Fruit fly (Drosophila melanogaster): Measurements from ENCODE around the gene DIP-gamma.
A peak's percentile ranks its signal among the peaks of the same experiment; 100 is the strongest.

DIP-gamma gene

DNA sequence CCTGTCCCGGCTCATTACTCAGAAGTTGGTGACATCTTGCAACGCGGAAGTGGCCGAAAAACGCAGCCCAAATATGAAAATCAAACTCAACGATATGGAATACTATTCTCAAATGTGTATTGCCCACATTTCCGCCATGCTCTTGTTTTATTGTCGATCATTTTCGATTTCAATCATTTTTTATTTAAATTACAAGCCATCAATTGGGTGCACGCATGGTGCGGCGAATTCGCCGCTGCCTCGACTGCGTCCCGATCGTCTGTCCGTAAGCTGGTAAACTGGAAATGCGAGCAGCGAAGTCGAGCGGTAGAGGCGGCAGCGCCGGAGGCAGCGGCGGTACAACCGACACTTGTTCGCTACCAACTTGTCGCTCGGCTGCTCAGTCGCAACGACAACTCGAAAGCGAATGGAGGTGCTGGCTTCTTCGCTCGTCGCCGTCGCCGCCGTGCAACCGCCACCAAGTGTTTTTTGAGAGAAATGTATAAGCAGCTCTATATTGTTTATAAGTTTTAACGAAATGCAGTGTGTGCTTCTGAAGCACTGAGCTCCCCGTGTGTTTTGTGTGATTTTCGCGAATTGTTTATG lies 78.6 kb downstream of the DIP-gamma start (continued):
- TF ChIP-seq Med (GFP tag) (peak; percentile 74), Tbp (GFP tag; optimal IDR thresholded peaks at IDR 0.05) (no peak), ci (GFP tag; IDR thresholded peaks at IDR 0.05) (peak; percentile 53; the same call in 2 of the 3 replicates), Deaf1 (tag; optimal IDR thresholded peaks at IDR 0.05) (peak; percentile 80), Opbp (GFP tag; IDR thresholded peaks at IDR 0.05; ENCODE audit: partially characterized antibody) (no peak), CG17361 (GFP tag; IDR thresholded peaks at IDR 0.05) (no peak), Bgb (GFP tag; IDR thresholded peaks at IDR 0.05; ENCODE audit: partially characterized antibody) (peak; percentile 27; the same call in 1 of the 2 replicates), Atf6 (GFP tag; IDR thresholded peaks at IDR 0.05) (peak; percentile 21; the same call in 1 of the 2 replicates), unc-4 (GFP tag; IDR thresholded peaks at IDR 0.05; ENCODE audit: partially characterized antibody) (0 out of 2 replicates have a peak, but pooled peaks have one; percentile 24), CG16815 (GFP tag; optimal IDR thresholded peaks at IDR 0.05) (no peak), pros (GFP tag; optimal IDR thresholded peaks at IDR 0.05) (no peak), CG12769 (tag; optimal IDR thresholded peaks at IDR 0.05) (peak; percentile 29), CG42726 (GFP tag; IDR thresholded peaks at IDR 0.05; ENCODE audit: partially characterized antibody) (0 out of 2 replicates have a peak, but pooled peaks have one; percentile 22), Jarid2 (GFP tag; optimal IDR thresholded peaks at IDR 0.05) (peak; percentile 92), kah (GFP tag; optimal IDR thresholded peaks at IDR 0.05) (no peak), Adf1 (GFP tag; IDR thresholded peaks at IDR 0.05) (peak; percentile 92), slbo (GFP tag; IDR thresholded peaks at IDR 0.05) (0 out of 2 replicates have a peak, but pooled peaks have one; percentile 5), CG8290 (GFP tag; optimal IDR thresholded peaks at IDR 0.05) (no peak), CG8290 (tag; optimal IDR thresholded peaks at IDR 0.05) (peak in 1 of 2 experiments; percentile 28), schlank (tag; optimal IDR thresholded peaks at IDR 0.05) (no peak), CG31441 (GFP tag; IDR thresholded peaks at IDR 0.05) (no peak), bbx (GFP tag; IDR thresholded peaks at IDR 0.05; ENCODE audit: partially characterized antibody) (peak; percentile 54), CG13287 (GFP tag; IDR thresholded peaks at IDR 0.05; ENCODE audit: partially characterized antibody) (peak; percentile 49; the same call in 1 of the 2 replicates), CG32532 (GFP tag; IDR thresholded peaks at IDR 0.05) (0 out of 2 replicates have a peak, but pooled peaks have one; percentile 30), CG13296 (GFP tag; optimal IDR thresholded peaks at IDR 0.05) (no peak), twi (tag; optimal IDR thresholded peaks at IDR 0.05) (no peak), her (GFP tag; optimal IDR thresholded peaks at IDR 0.05) (peak; percentile 2), CG13775 (GFP tag; optimal IDR thresholded peaks at IDR 0.05) (no peak), dmrt11E (tag; optimal IDR thresholded peaks at IDR 0.05) (no peak), chm (GFP tag; IDR thresholded peaks at IDR 0.05) (peak; percentile 68), sens (GFP tag) (peak; percentile 52), Pdp1 (GFP tag; optimal IDR thresholded peaks at IDR 0.05) (peak in 1 of 2 experiments; percentile 15), odd (GFP tag; optimal IDR thresholded peaks at IDR 0.05) (peak; percentile 10), eve (GFP tag; optimal IDR thresholded peaks at IDR 0.05) (no peak), dpn (GFP tag; optimal IDR thresholded peaks at IDR 0.05) (peak in 1 of 2 experiments; percentile 11), CG6175 (GFP tag; IDR thresholded peaks at IDR 0.05) (peak; percentile 48; the same call in 1 of the 3 replicates), cg (GFP tag; optimal IDR thresholded peaks at IDR 0.05) (no peak), CG2120 (GFP tag; optimal IDR thresholded peaks at IDR 0.05) (peak; percentile 9), CG5180 (GFP tag; optimal IDR thresholded peaks at IDR 0.05) (peak; percentile 100)

DNA sequence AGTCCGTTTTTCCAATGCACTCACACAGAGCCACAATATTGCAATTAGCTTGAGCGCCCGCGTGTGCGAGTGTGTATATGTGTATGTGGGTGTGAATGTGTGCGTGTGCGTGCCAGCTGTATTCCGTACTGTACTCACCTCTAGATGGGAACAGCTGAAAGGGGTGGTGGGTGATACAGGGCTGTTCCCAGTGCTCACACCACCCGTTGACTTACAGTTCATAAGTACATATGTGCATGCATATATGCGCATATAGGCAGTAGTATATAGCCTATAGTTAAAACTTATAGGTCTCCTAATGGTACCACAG lies 80.8 kb downstream of the DIP-gamma start:
- no peak; the same call in 1 of the 2 replicates for TF ChIP-seq CG13287 (GFP tag; IDR thresholded peaks at IDR 0.05; ENCODE audit: partially characterized antibody)
- no peak for TF ChIP-seq vnd (GFP tag; IDR thresholded peaks at IDR 0.05; ENCODE audit: partially characterized antibody)
- peak; percentile 52 for TF ChIP-seq MESR4 (GFP tag; optimal IDR thresholded peaks at IDR 0.05)
- TF ChIP-seq CG34224 (GFP tag; IDR thresholded peaks at IDR 0.05; ENCODE audit: partially characterized antibody): peak; percentile 18; the same call in 1 of the 3 replicates
- TF ChIP-seq CG8089 (GFP tag; optimal IDR thresholded peaks at IDR 0.05): no peak
- TF ChIP-seq chn (GFP tag; optimal IDR thresholded peaks at IDR 0.05): peak; percentile 16
- TF ChIP-seq Adf1 (GFP tag; IDR thresholded peaks at IDR 0.05): peak; percentile 17
- TF ChIP-seq CG8290 (GFP tag; optimal IDR thresholded peaks at IDR 0.05): no peak
- peak in 1 of 2 experiments; percentile 41 for TF ChIP-seq CG8290 (tag; optimal IDR thresholded peaks at IDR 0.05)
- TF ChIP-seq z (GFP tag; IDR thresholded peaks at IDR 0.05): 0 out of 3 replicates have a peak, but pooled peaks have one; percentile 9
- TF ChIP-seq CG4854 (GFP tag; optimal IDR thresholded peaks at IDR 0.05): no peak
- TF ChIP-seq ham (GFP tag; IDR thresholded peaks at IDR 0.05): no peak
- peak in 1 of 3 experiments; percentile 34 for TF ChIP-seq lola (GFP tag; optimal IDR thresholded peaks at IDR 0.05)
- peak; percentile 98 for TF ChIP-seq cg (GFP tag; optimal IDR thresholded peaks at IDR 0.05)
- peak; percentile 33; the same call in 1 of the 3 replicates for TF ChIP-seq CG34422 (GFP tag; IDR thresholded peaks at IDR 0.05)
- TF ChIP-seq CG4328 (GFP tag; optimal IDR thresholded peaks at IDR 0.05): no peak

All from whole organism, embryonic.